Fruit fly (Drosophila melanogaster) whole organism, embryonic: ENCODE data around the gene Desat2.

Source experiments
- ATbp ChIP-seq: fragments of 200-800 bp; sonication (Bioruptor generic); optimal IDR thresholded peaks from 2 replicates; lab custom pipeline; 2017; ENCODE audit warnings: missing biosample characterization, mild to moderate bottlenecking, missing genetic modification characterization, missing genetic modification reagents
- Ada2b ChIP-seq: fragments of 200-800 bp; sonication (Bioruptor generic); IDR thresholded peaks from 2 replicates; pipeline ENCODE4 v1.3.6; 2022; ENCODE audit warnings: missing biosample characterization, missing genetic modification characterization
- CG10267 ChIP-seq: fragments of 200-800 bp; sonication (Bioruptor generic); optimal IDR thresholded peaks from 2 replicates; lab custom pipeline; 2018; ENCODE audit warnings: missing biosample characterization, mild to moderate bottlenecking, missing genetic modification characterization, moderate library complexity
- CG10321 ChIP-seq: fragments of 200-800 bp; sonication (Bioruptor generic); IDR thresholded peaks from 2 replicates; pipeline ENCODE4 v1.3.6; 2022; ENCODE audit warnings: missing biosample characterization, missing genetic modification characterization
- CG10565 ChIP-seq: fragments of 200-800 bp; sonication (Bioruptor generic); optimal IDR thresholded peaks from 3 replicates; lab custom pipeline; 2016; ENCODE audit warnings: missing biosample characterization, mild to moderate bottlenecking, missing genetic modification characterization
- CG11085 ChIP-seq: fragments of 200-800 bp; sonication (Bioruptor generic); IDR thresholded peaks from 2 replicates; pipeline ENCODE4 v1.3.6; 2022; ENCODE audit warnings: missing biosample characterization, missing genetic modification characterization
- CG12659 ChIP-seq: fragments of 200-800 bp; sonication (Bioruptor generic); optimal IDR thresholded peaks from 3 replicates; lab custom pipeline; 2017; ENCODE audit warnings: mild to moderate bottlenecking, missing biosample characterization, missing genetic modification reagents, missing genetic modification characterization
- CG13424 ChIP-seq: fragments of 200-800 bp; sonication (Bioruptor generic); optimal IDR thresholded peaks from 2 replicates; lab custom pipeline; 2019; ENCODE audit warnings: missing biosample characterization, mild to moderate bottlenecking, missing genetic modification characterization, moderate library complexity
- CG14710 ChIP-seq: fragments of 200-800 bp; sonication (Bioruptor generic); optimal IDR thresholded peaks from 3 replicates; lab custom pipeline; 2019; ENCODE audit warnings: missing biosample characterization, mild to moderate bottlenecking, missing genetic modification characterization, moderate library complexity
- CG17802 ChIP-seq: fragments of 200-800 bp; sonication (Bioruptor generic); optimal IDR thresholded peaks from 2 replicates; lab custom pipeline; 2018; ENCODE audit warnings: missing biosample characterization, mild to moderate bottlenecking, missing genetic modification characterization, moderate library complexity
- CG2889 ChIP-seq: fragments of 200-800 bp; sonication (Bioruptor generic); IDR thresholded peaks from 3 replicates; pipeline ENCODE4 v1.3.6; 2022; ENCODE audit warnings: missing biosample characterization, missing genetic modification characterization
- CG30020 ChIP-seq: fragments of 200-800 bp; optimal IDR thresholded peaks from 2 replicates; lab custom pipeline; 2019; ENCODE audit warnings: missing biosample characterization, mild to moderate bottlenecking, missing genetic modification characterization, moderate library complexity
- CG31388 ChIP-seq: fragments of 200-800 bp; sonication (Bioruptor generic); optimal IDR thresholded peaks from 2 replicates; lab custom pipeline; 2016; ENCODE audit warnings: missing biosample characterization, missing genetic modification characterization
- CG42726 ChIP-seq: fragments of 200-800 bp; sonication (Bioruptor generic); IDR thresholded peaks from 2 replicates; pipeline ENCODE4 v1.3.6; 2022; ENCODE audit warnings: missing biosample characterization, missing genetic modification characterization; ENCODE audit not compliant: partially characterized antibody
- CG4707 ChIP-seq: fragments of 200-800 bp; sonication (Bioruptor generic); optimal IDR thresholded peaks from 2 replicates; lab custom pipeline; 2018; ENCODE audit warnings: missing biosample characterization, mild to moderate bottlenecking, missing genetic modification characterization, moderate library complexity
- CG6683 ChIP-seq: fragments of 200-800 bp; sonication (Bioruptor generic); optimal IDR thresholded peaks from 2 replicates; lab custom pipeline; 2017; ENCODE audit warnings: missing biosample characterization, mild to moderate bottlenecking, missing genetic modification characterization, missing genetic modification reagents
- CG6813 ChIP-seq: fragments of 200-800 bp; sonication (Bioruptor generic); optimal IDR thresholded peaks from 2 replicates; lab custom pipeline; 2017; ENCODE audit warnings: missing biosample characterization, missing genetic modification characterization, mild to moderate bottlenecking, moderate library complexity, missing genetic modification reagents
- CG7357 ChIP-seq: fragments of 200-800 bp; sonication (Bioruptor generic); IDR thresholded peaks from 3 replicates; pipeline ENCODE4 v1.3.6; 2022; ENCODE audit warnings: missing biosample characterization, missing genetic modification characterization
- CG7963 ChIP-seq: fragments of 200-800 bp; sonication (Bioruptor generic); IDR thresholded peaks from 3 replicates; pipeline ENCODE4 v1.3.6; 2022; ENCODE audit warnings: missing biosample characterization, missing genetic modification characterization; ENCODE audit not compliant: partially characterized antibody
- CTCF ChIP-seq: fragments of 200-800 bp; sonication (Bioruptor generic); optimal IDR thresholded peaks from 2 replicates; lab custom pipeline; 2017; ENCODE audit warnings: missing biosample characterization, mild to moderate bottlenecking, missing genetic modification characterization, moderate library complexity
- Camta ChIP-seq: fragments of 200-800 bp; sonication (Bioruptor generic); optimal IDR thresholded peaks from 2 replicates; lab custom pipeline; 2016; ENCODE audit warnings: missing biosample characterization, missing genetic modification characterization
- CkIIα-i1 ChIP-seq: fragments of 200-800 bp; sonication (Bioruptor generic); IDR thresholded peaks from 2 replicates; pipeline ENCODE4 v1.3.6; 2022; ENCODE audit warnings: missing biosample characterization, missing genetic modification characterization
- Dek ChIP-seq: fragments of 200-800 bp; sonication (Bioruptor generic); optimal IDR thresholded peaks from 3 replicates; lab custom pipeline; 2019; ENCODE audit warnings: missing biosample characterization, mild to moderate bottlenecking, missing genetic modification characterization, moderate library complexity
- Doc3 ChIP-seq: fragments of 200-800 bp; sonication (Bioruptor generic); IDR thresholded peaks from 3 replicates; pipeline ENCODE4 v1.3.6; 2022; ENCODE audit warnings: missing biosample characterization, missing genetic modification characterization; ENCODE audit not compliant: partially characterized antibody
- H15 ChIP-seq: fragments of 200-800 bp; sonication (Bioruptor generic); IDR thresholded peaks from 3 replicates; pipeline ENCODE4 v1.3.6; 2022; ENCODE audit warnings: missing biosample characterization, missing genetic modification characterization
- Hmr ChIP-seq: fragments of 200-800 bp; sonication (Bioruptor generic); optimal IDR thresholded peaks from 3 replicates; lab custom pipeline; 2017; ENCODE audit warnings: mild to moderate bottlenecking, missing biosample characterization, missing genetic modification reagents, missing genetic modification characterization
- Hr78 ChIP-seq, 2 experiments: fragments of 200-800 bp in 1 of 2; fragments of >200 bp in 1 of 2; sonication (Bioruptor generic) in 1 of 2; optimal IDR thresholded peaks; 2 replicates each; lab custom pipeline; 2017 to 2019; ENCODE audit warnings: missing biosample characterization in 2 of 2, missing genetic modification characterization in 2 of 2, mild to moderate bottlenecking in 1 of 2, moderate library complexity in 1 of 2
- Med ChIP-seq: fragments of 200-800 bp; sonication (Bioruptor generic); peaks from one replicate; lab custom pipeline; 2016; ENCODE audit warnings: missing biosample characterization, missing genetic modification characterization, mild to moderate bottlenecking, inconsistent platforms, moderate library complexity
- Sry-δ ChIP-seq: fragments of 200-800 bp; sonication (Bioruptor generic); optimal IDR thresholded peaks from 2 replicates; lab custom pipeline; 2016; ENCODE audit warnings: missing biosample characterization, missing genetic modification characterization
- bbx ChIP-seq: fragments of 200-800 bp; sonication (Bioruptor generic); IDR thresholded peaks from 2 replicates; pipeline ENCODE4 v1.3.6; 2022; ENCODE audit warnings: missing biosample characterization, missing genetic modification characterization; ENCODE audit not compliant: partially characterized antibody
- bcd ChIP-seq: fragments of 200-800 bp; sonication (Bioruptor generic); optimal IDR thresholded peaks from 2 replicates; lab custom pipeline; 2017; ENCODE audit warnings: missing biosample characterization, mild to moderate bottlenecking, missing genetic modification characterization
- bsh ChIP-seq, 2 experiments: fragments of 200-800 bp; sonication (Bioruptor generic); optimal IDR thresholded peaks; 2 replicates each; lab custom pipeline; 2017 to 2018; ENCODE audit warnings: mild to moderate bottlenecking in 2 of 2, missing biosample characterization in 2 of 2, missing genetic modification characterization in 2 of 2, moderate library complexity in 1 of 2
- cato ChIP-seq: fragments of 200-800 bp; sonication (Bioruptor generic); optimal IDR thresholded peaks from 2 replicates; lab custom pipeline; 2016; ENCODE audit warnings: missing biosample characterization, missing genetic modification characterization, borderline replicate concordance
- ci ChIP-seq: fragments of 200-800 bp; sonication (Bioruptor generic); IDR thresholded peaks from 3 replicates; pipeline ENCODE4 v1.3.6; 2022; ENCODE audit warnings: missing biosample characterization, missing genetic modification characterization
- dan ChIP-seq: fragments of 200-800 bp; sonication (Bioruptor generic); IDR thresholded peaks from 2 replicates; pipeline ENCODE4 v1.3.6; 2022; ENCODE audit warnings: missing biosample characterization, missing genetic modification characterization
- disco-r ChIP-seq: fragments of 200-800 bp; sonication (Bioruptor generic); optimal IDR thresholded peaks from 2 replicates; lab custom pipeline; 2016; ENCODE audit warnings: missing biosample characterization, missing genetic modification characterization
- dpn ChIP-seq, 2 experiments: fragments of 200-800 bp; sonication (Bioruptor generic); optimal IDR thresholded peaks; 3 replicates each; lab custom pipeline; 2016; ENCODE audit warnings: missing biosample characterization in 2 of 2, missing genetic modification characterization in 2 of 2
- eyg ChIP-seq: fragments of 200-800 bp; sonication (Bioruptor generic); optimal IDR thresholded peaks from 3 replicates; lab custom pipeline; 2016; ENCODE audit warnings: missing biosample characterization, missing genetic modification characterization
- gcm ChIP-seq: fragments of 200-800 bp; sonication (Bioruptor generic); optimal IDR thresholded peaks from 2 replicates; lab custom pipeline; 2019; ENCODE audit warnings: missing biosample characterization, mild to moderate bottlenecking, missing genetic modification characterization, moderate library complexity
- kni ChIP-seq: fragments of 200-800 bp; sonication (Bioruptor generic); optimal IDR thresholded peaks from 3 replicates; lab custom pipeline; 2017; ENCODE audit warnings: mild to moderate bottlenecking, missing biosample characterization, missing genetic modification reagents, missing genetic modification characterization
- mirr ChIP-seq: fragments of 200-800 bp; sonication (Bioruptor generic); optimal IDR thresholded peaks from 3 replicates; lab custom pipeline; 2018; ENCODE audit warnings: missing biosample characterization, mild to moderate bottlenecking, missing genetic modification characterization
- mld ChIP-seq: fragments of 200-800 bp; sonication (Bioruptor generic); IDR thresholded peaks from 3 replicates; pipeline ENCODE4 v1.3.6; 2022; ENCODE audit warnings: missing biosample characterization, missing genetic modification characterization; ENCODE audit not compliant: partially characterized antibody
- pnt ChIP-seq: fragments of 200-800 bp; sonication (Bioruptor generic); optimal IDR thresholded peaks from 3 replicates; lab custom pipeline; 2016; ENCODE audit warnings: missing biosample characterization, missing genetic modification characterization
- sens ChIP-seq: fragments of 200-800 bp; sonication (Bioruptor generic); peaks from one replicate; lab custom pipeline; 2016; ENCODE audit warnings: missing biosample characterization, missing genetic modification characterization
- shn ChIP-seq: fragments of 200-800 bp; sonication (Bioruptor generic); optimal IDR thresholded peaks from 3 replicates; lab custom pipeline; 2016; ENCODE audit warnings: missing biosample characterization, missing genetic modification characterization
- slp2 ChIP-seq: fragments of 200-800 bp; sonication (Bioruptor generic); optimal IDR thresholded peaks from 2 replicates; lab custom pipeline; 2016; ENCODE audit warnings: missing biosample characterization, missing genetic modification characterization
- stwl ChIP-seq: fragments of 200-800 bp; sonication (Bioruptor generic); optimal IDR thresholded peaks from 3 replicates; lab custom pipeline; 2018; ENCODE audit warnings: missing biosample characterization, mild to moderate bottlenecking, missing genetic modification characterization, moderate library complexity
- tx ChIP-seq: fragments of 200-800 bp; sonication (Bioruptor generic); optimal IDR thresholded peaks from 2 replicates; lab custom pipeline; 2016; ENCODE audit warnings: missing biosample characterization, missing genetic modification characterization
- unpg ChIP-seq: fragments of 200-800 bp; sonication (Bioruptor generic); optimal IDR thresholded peaks from 3 replicates; lab custom pipeline; 2018; ENCODE audit warnings: missing biosample characterization, mild to moderate bottlenecking, missing genetic modification characterization, moderate library complexity

Gene Desat2

DNA sequence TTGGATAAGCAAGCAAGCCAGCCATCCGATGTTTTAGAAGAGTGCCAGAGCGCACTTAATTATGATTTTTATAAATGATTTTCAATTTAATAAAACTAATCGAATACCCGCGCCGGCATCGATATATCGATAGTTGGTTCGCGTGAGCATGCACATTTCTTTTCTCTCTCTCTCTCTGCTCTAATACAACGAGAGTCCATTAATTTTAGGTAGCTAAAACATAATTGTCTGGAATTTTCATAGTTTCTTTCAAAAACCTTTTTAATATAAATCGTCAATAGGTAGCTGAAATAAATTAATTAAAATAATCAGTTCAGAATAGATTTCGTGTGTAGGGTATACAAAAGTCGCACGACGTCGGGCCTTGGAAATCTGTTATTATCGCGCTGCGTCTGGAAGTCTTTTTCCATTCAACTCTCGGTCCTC is 12.9 kb downstream of the Desat2 start, which contains the start of gene CG18549:
Gene CG18549 (plus strand): TSS at position 408 of the 426 bp plus-strand sequence.
- TF ChIP-seq Camta (GFP tag; lab: Kevin White, UChicago), result peak; percentile 100
- TF ChIP-seq mirr (GFP tag; lab: Kevin White, UChicago), result peak; percentile 99
- TF ChIP-seq CG6683 (GFP tag; lab: Kevin White, UChicago), result peak; percentile 99
- TF ChIP-seq shn (GFP tag; lab: Kevin White, UChicago), result peak; percentile 99
- peak; percentile 100 for TF ChIP-seq H15 (GFP tag; lab: Robert Waterston, UW)
- peak; percentile 99 for TF ChIP-seq pnt
- TF ChIP-seq kni, result peak; percentile 99
- TF ChIP-seq ATbp, result peak; percentile 100
- TF ChIP-seq Sry-δ, result peak; percentile 87
- peak; percentile 99 for TF ChIP-seq CG31388 (GFP tag; lab: Kevin White, UChicago)
- peak; percentile 100 for TF ChIP-seq CG10267 (tag; lab: Kevin White, UChicago)
- peak; percentile 100 for TF ChIP-seq CG12659 (GFP tag; lab: Kevin White, UChicago)
- TF ChIP-seq CG42726, result peak; percentile 5; the same call in 1 of the 2 replicates
- peak; percentile 99 for TF ChIP-seq cato (GFP tag; lab: Kevin White, UChicago)
- TF ChIP-seq tx, result peak; percentile 99
- peak; percentile 100 for TF ChIP-seq Med (GFP tag; lab: Kevin White, UChicago)
- peak; percentile 99 for TF ChIP-seq slp2 (GFP tag; lab: Kevin White, UChicago)
- peak; percentile 100 for TF ChIP-seq Ada2b (GFP tag; lab: Robert Waterston, UW)
- peak; percentile 100 for TF ChIP-seq Hmr (GFP tag; lab: Kevin White, UChicago)
- TF ChIP-seq CG7963, result peak; percentile 73; the same call in 2 of the 3 replicates
- peak; percentile 98 for TF ChIP-seq CG10565 (GFP tag; lab: Kevin White, UChicago)
- peak; percentile 99 for TF ChIP-seq CG7357
- TF ChIP-seq unpg (GFP tag; lab: Kevin White, UChicago), result peak; percentile 100
- peak; percentile 100 for TF ChIP-seq bcd (GFP tag; lab: Kevin White, UChicago)
- TF ChIP-seq gcm (GFP tag; lab: Kevin White, UChicago), result peak; percentile 100
- TF ChIP-seq CG30020 (tag; lab: Kevin White, UChicago), result peak; percentile 94
- peak; percentile 100 for TF ChIP-seq ci (GFP tag; lab: Robert Waterston, UW)
- peak; percentile 100 for TF ChIP-seq CG13424
- peak; percentile 81 for TF ChIP-seq CTCF (GFP tag; lab: Kevin White, UChicago)
- peak; percentile 91 for TF ChIP-seq CG10321
- peak; percentile 99 for TF ChIP-seq CG14710 (tag; lab: Kevin White, UChicago)
- TF ChIP-seq disco-r (GFP tag; lab: Kevin White, UChicago), result peak; percentile 99
- TF ChIP-seq bbx (GFP tag; lab: Robert Waterston, UW), result peak; percentile 76
- TF ChIP-seq dan, result peak; percentile 97
- peak; percentile 99 for TF ChIP-seq eyg (GFP tag; lab: Kevin White, UChicago)
- peak; percentile 85 for TF ChIP-seq Doc3 (GFP tag; lab: Robert Waterston, UW)
- no peak; the same call in 2 of the 3 replicates for TF ChIP-seq mld
- TF ChIP-seq CG4707 (GFP tag; lab: Kevin White, UChicago), result peak; percentile 99
- TF ChIP-seq CG2889 (GFP tag; lab: Robert Waterston, UW), result peak; percentile 99
- peak; percentile 100 for TF ChIP-seq sens (GFP tag; lab: Kevin White, UChicago)
- TF ChIP-seq CG17802, result peak; percentile 95
- peak; percentile 100 for TF ChIP-seq bsh (GFP tag; optimal IDR thresholded peaks at IDR 0.05; lab: Kevin White, UChicago)
- TF ChIP-seq Dek (tag; lab: Kevin White, UChicago), result peak; percentile 100
- TF ChIP-seq stwl, result peak; percentile 95
- peak; percentile 99 to 100 for TF ChIP-seq dpn (GFP tag; optimal IDR thresholded peaks at IDR 0.05; lab: Kevin White, UChicago)
- peak; percentile 99 for TF ChIP-seq CG11085
- TF ChIP-seq CG6813 (GFP tag; lab: Kevin White, UChicago), result peak; percentile 99
- TF ChIP-seq CkIIα-i1 (GFP tag; lab: Robert Waterston, UW), result peak; percentile 98
- peak in 1 of 2 experiments; percentile 99 for TF ChIP-seq Hr78 (GFP tag; optimal IDR thresholded peaks at IDR 0.05; lab: Kevin White, UChicago)
